Worm (Caenorhabditis elegans) whole organism, young adult: ENCODE measurements around the gene idpp-2.

Experiments
- athp-1 ChIP-seq: sonication (generic microtip); optimal IDR thresholded peaks from 2 replicates; lab custom pipeline; 2017; ENCODE audit warnings: mild to moderate bottlenecking, missing genetic modification characterization, missing compliant biosample characterization
- nhr-90 ChIP-seq: sonication (generic microtip); optimal IDR thresholded peaks from 2 replicates; lab custom pipeline; 2016; ENCODE audit warnings: missing genotype, mild to moderate bottlenecking, missing genetic modification characterization, missing compliant biosample characterization
- snpc-4 ChIP-seq, 5 experiments: fragments of 150-350 bp in 1 of 5; sonication (generic microtip) in 4 of 5; optimal IDR thresholded peaks; 2 replicates each; lab custom pipeline; 2014 to 2018; ENCODE audit warnings: missing genetic modification characterization in 5 of 5, missing biosample characterization in 3 of 5, antibody characterized with exemption in 2 of 5, mild to moderate bottlenecking in 2 of 5, missing compliant biosample characterization in 2 of 5, missing genotype in 2 of 5, moderate library complexity in 2 of 5, missing genetic modification reagents in 1 of 5
- unc-62 ChIP-seq: fragments of 150-350 bp; optimal IDR thresholded peaks from 2 replicates; lab custom pipeline; 2014; ENCODE audit warnings: missing biosample characterization, missing genetic modification reagents, missing genetic modification characterization

DNA sequence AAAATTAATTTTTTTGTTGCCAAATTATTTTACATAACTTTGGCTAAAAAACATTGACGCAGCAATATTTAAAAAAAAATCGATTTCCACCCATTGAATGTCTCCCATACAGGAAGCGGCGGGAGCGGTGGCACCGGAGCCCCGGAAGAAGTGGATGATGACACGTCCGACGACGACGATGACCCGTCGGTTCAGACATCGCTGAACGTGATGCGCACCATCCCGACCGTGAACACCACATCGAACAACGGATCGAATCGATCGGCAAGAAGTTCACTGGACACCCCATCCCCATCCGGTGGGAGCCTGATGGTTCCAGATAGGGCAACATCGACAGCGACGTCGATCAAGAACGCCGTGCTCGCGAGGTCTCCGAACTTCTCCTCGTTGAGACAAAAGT lies 26.8 kb downstream of the idpp-2 start:
- TF ChIP-seq athp-1 (tag; lab: Kevin White, UChicago), result no peak
- no peak for TF ChIP-seq snpc-4 (GFP tag; optimal IDR thresholded peaks at IDR 0.05; lab: Kevin White, UChicago)
- TF ChIP-seq snpc-4 (tag; optimal IDR thresholded peaks at IDR 0.05; lab: Kevin White, UChicago), result no peak
- no peak for TF ChIP-seq nhr-90 (tag; lab: Kevin White, UChicago)
- no peak for TF ChIP-seq unc-62 (GFP tag; lab: Kevin White, UChicago)
